Fruit fly (Drosophila melanogaster): Measurements from ENCODE around the gene Apl.
A peak's percentile ranks its signal among the peaks of the same experiment; 100 is the strongest.

Gene Apl

DNA sequence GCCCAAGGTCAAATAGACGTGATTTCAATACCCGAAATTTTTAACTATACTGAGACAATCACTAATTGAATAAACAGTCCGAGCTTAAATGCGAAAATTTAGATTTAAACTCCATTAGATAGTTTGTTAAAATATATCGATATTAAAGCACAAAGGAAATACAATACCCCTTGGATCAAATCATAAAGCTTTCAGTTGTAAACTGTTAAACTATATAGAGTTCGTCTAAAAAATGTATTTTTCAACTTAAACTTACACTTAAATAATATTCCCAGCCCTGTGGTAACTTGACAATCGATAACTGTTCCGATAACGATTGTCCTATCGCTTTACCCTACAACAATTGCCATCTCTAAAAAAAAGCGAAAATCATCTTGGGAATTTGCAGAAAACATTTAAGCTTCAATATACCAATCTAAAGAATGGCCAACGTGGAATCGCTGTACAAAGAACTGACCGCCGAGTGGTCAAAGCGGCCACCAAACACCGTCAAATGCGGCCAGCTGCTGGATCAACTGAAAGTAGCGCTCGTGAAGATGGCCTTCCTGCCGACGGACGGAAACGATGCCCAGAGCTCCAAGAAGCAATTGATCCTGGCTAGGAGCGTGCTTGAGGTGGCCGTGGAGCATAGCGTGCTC is 12.2 kb upstream of the Apl start, which contains the start of gene Rpn12 (continued):
- no peak for TF ChIP-seq abd-A (tag; optimal IDR thresholded peaks at IDR 0.05)
- TF ChIP-seq CG4854 (GFP tag; optimal IDR thresholded peaks at IDR 0.05): no peak
- no peak for TF ChIP-seq CG33213 (GFP tag; optimal IDR thresholded peaks at IDR 0.05)
- no peak for TF ChIP-seq fd3F (GFP tag; optimal IDR thresholded peaks at IDR 0.05)
- peak; percentile 40 for TF ChIP-seq CG9817 (tag; optimal IDR thresholded peaks at IDR 0.05)
- no peak for TF ChIP-seq ssp (GFP tag; IDR thresholded peaks at IDR 0.05)
- peak; percentile 15; the same call in 1 of the 2 replicates for TF ChIP-seq al (GFP tag; IDR thresholded peaks at IDR 0.05)
- TF ChIP-seq CG43689 (GFP tag; IDR thresholded peaks at IDR 0.05): no peak
- TF ChIP-seq vnd (GFP tag; IDR thresholded peaks at IDR 0.05; ENCODE audit: partially characterized antibody): peak; percentile 70; the same call in 2 of the 3 replicates
- no peak for TF ChIP-seq CG2202 (tag; optimal IDR thresholded peaks at IDR 0.05)
- no peak for TF ChIP-seq CG10321 (GFP tag; IDR thresholded peaks at IDR 0.05)
- TF ChIP-seq Sry-β (GFP tag; optimal IDR thresholded peaks at IDR 0.05): no peak
- no peak for TF ChIP-seq ro (GFP tag; IDR thresholded peaks at IDR 0.05)
- TF ChIP-seq Opbp (GFP tag; IDR thresholded peaks at IDR 0.05; ENCODE audit: partially characterized antibody): peak; percentile 78; the same call in 2 of the 3 replicates
- TF ChIP-seq CG15514 (GFP tag; optimal IDR thresholded peaks at IDR 0.05): peak; percentile 53
- TF ChIP-seq mirr (GFP tag; optimal IDR thresholded peaks at IDR 0.05): no peak
- TF ChIP-seq pnt (GFP tag; optimal IDR thresholded peaks at IDR 0.05): no peak
- TF ChIP-seq CG17612 (GFP tag; IDR thresholded peaks at IDR 0.05): no peak
- TF ChIP-seq Poxn (GFP tag; IDR thresholded peaks at IDR 0.05): no peak
- TF ChIP-seq CTCF (GFP tag; optimal IDR thresholded peaks at IDR 0.05): no peak
- TF ChIP-seq CG32532 (GFP tag; IDR thresholded peaks at IDR 0.05): peak; percentile 26; the same call in 1 of the 2 replicates
- no peak for TF ChIP-seq GATAe (GFP tag; conservative IDR thresholded peaks at IDR 0.05)
- TF ChIP-seq Bteb2 (GFP tag; optimal IDR thresholded peaks at IDR 0.05): peak; percentile 65
- no peak for TF ChIP-seq p53 (GFP tag; optimal IDR thresholded peaks at IDR 0.05)
- TF ChIP-seq hkb (optimal IDR thresholded peaks at IDR 0.05): no peak
- no peak for TF ChIP-seq hkb (GFP tag; IDR thresholded peaks at IDR 0.05)
- no peak for TF ChIP-seq CG7786 (GFP tag; optimal IDR thresholded peaks at IDR 0.05)
- no peak for TF ChIP-seq scrt (GFP tag; optimal IDR thresholded peaks at IDR 0.05)
- TF ChIP-seq Hsf (GFP tag; optimal IDR thresholded peaks at IDR 0.05): peak; percentile 7
- TF ChIP-seq otp (GFP tag; IDR thresholded peaks at IDR 0.05): no peak
- TF ChIP-seq sens-2 (GFP tag; IDR thresholded peaks at IDR 0.05): no peak
- no peak for TF ChIP-seq Dip2 (GFP tag; IDR thresholded peaks at IDR 0.05)
- TF ChIP-seq pzg (GFP tag; optimal IDR thresholded peaks at IDR 0.05): peak; percentile 58
- peak; percentile 39 for TF ChIP-seq CG13775 (GFP tag; optimal IDR thresholded peaks at IDR 0.05)
- TF ChIP-seq fd96Cb (tag; optimal IDR thresholded peaks at IDR 0.05): no peak
- no peak for TF ChIP-seq CG8089 (GFP tag; optimal IDR thresholded peaks at IDR 0.05)
- peak; percentile 29 for TF ChIP-seq zfh2 (GFP tag; optimal IDR thresholded peaks at IDR 0.05)
- TF ChIP-seq CG34422 (GFP tag; IDR thresholded peaks at IDR 0.05): no peak
- TF ChIP-seq hth (optimal IDR thresholded peaks at IDR 0.05): no peak
- peak; percentile 59 for TF ChIP-seq CG10147 (GFP tag; optimal IDR thresholded peaks at IDR 0.05)
- TF ChIP-seq CG8359 (GFP tag; optimal IDR thresholded peaks at IDR 0.05; ENCODE audit: borderline replicate concordance): no peak
- no peak for TF ChIP-seq sqz (GFP tag; optimal IDR thresholded peaks at IDR 0.05)
- no peak for TF ChIP-seq Adf1 (GFP tag; IDR thresholded peaks at IDR 0.05)
- peak; percentile 50 for TF ChIP-seq zen (tag; optimal IDR thresholded peaks at IDR 0.05)
- TF ChIP-seq CG8924 (tag; optimal IDR thresholded peaks at IDR 0.05): peak; percentile 28
- no peak for TF ChIP-seq prd (optimal IDR thresholded peaks at IDR 0.05)
- TF ChIP-seq prd (GFP tag; IDR thresholded peaks at IDR 0.05): no peak
- TF ChIP-seq CG2875 (GFP tag; optimal IDR thresholded peaks at IDR 0.05): no peak
- TF ChIP-seq knrl (GFP tag; IDR thresholded peaks at IDR 0.05; ENCODE audit: partially characterized antibody): peak; percentile 75; the same call in 2 of the 3 replicates
- TF ChIP-seq crp (GFP tag; optimal IDR thresholded peaks at IDR 0.05): peak in 1 of 2 experiments; percentile 4
- TF ChIP-seq Gsc (GFP tag; IDR thresholded peaks at IDR 0.05): no peak
- no peak for TF ChIP-seq danr (GFP tag; IDR thresholded peaks at IDR 0.05)

Data from whole organism, embryonic.